Worm (Caenorhabditis elegans): ENCODE measurements around the gene K03H1.12.

Gene K03H1.12

ce11 chrIII:9912998-9913397, 28.4 kb upstream of the K03H1.12 start (continued):
- TF ChIP-seq ets-5 (GFP tag; IDR thresholded peaks at IDR 0.05) (no peak), lin-35 (GFP tag; optimal IDR thresholded peaks at IDR 0.05) (peak in 1 of 2 experiments; percentile 54), skn-1 (tag; optimal IDR thresholded peaks at IDR 0.05) (no peak), aha-1 (tag; optimal IDR thresholded peaks at IDR 0.05) (no peak), vab-15 (tag; optimal IDR thresholded peaks at IDR 0.05) (no peak)

ce11 chrIII:9913722-9914121, 27.7 kb upstream of the K03H1.12 start, which contains the start of gene cbp-3:
Gene cbp-3 (plus strand): TSS chrIII:9913993.
- TF ChIP-seq nhr-77 (tag; optimal IDR thresholded peaks at IDR 0.05) = no peak
- no peak for TF ChIP-seq skn-1 (tag; optimal IDR thresholded peaks at IDR 0.05)
- TF ChIP-seq F16B12.6 (tag; optimal IDR thresholded peaks at IDR 0.05) = no peak
- TF ChIP-seq lin-35 (GFP tag; optimal IDR thresholded peaks at IDR 0.05) = peak in 1 of 2 experiments; percentile 41
- TF ChIP-seq pqm-1 (tag; optimal IDR thresholded peaks at IDR 0.05) = peak; percentile 75
- TF ChIP-seq elt-2 (tag; optimal IDR thresholded peaks at IDR 0.05) = peak; percentile 28

ce11 chrIII:9920764-9921163, 20.7 kb upstream of the K03H1.12 start, which contains the start of gene F40F12.3:
Gene F40F12.3 (minus strand): TSS chrIII:9920864.
- TF ChIP-seq Y116A8C.19 (tag; optimal IDR thresholded peaks at IDR 0.05; ENCODE audit: borderline replicate concordance) (no peak), sptf-1 (tag; optimal IDR thresholded peaks at IDR 0.05) (no peak), hpl-2 (GFP tag; optimal IDR thresholded peaks at IDR 0.05) (no peak), nhr-47 (tag; optimal IDR thresholded peaks at IDR 0.05) (no peak), mdl-1 (tag; optimal IDR thresholded peaks at IDR 0.05) (no peak), lin-39 (tag; optimal IDR thresholded peaks at IDR 0.05) (no peak), ztf-11 (tag; optimal IDR thresholded peaks at IDR 0.05) (no peak), ceh-90 (tag; optimal IDR thresholded peaks at IDR 0.05) (no peak), irx-1 (tag; optimal IDR thresholded peaks at IDR 0.05) (no peak), fkh-4 (tag; optimal IDR thresholded peaks at IDR 0.05; ENCODE audit: borderline replicate concordance) (no peak)

- TF ChIP-seq swsn-7 (tag; optimal IDR thresholded peaks at IDR 0.05) (no peak), nhr-20 (tag; optimal IDR thresholded peaks at IDR 0.05) (no peak), pax-3 (tag; optimal IDR thresholded peaks at IDR 0.05) (no peak), mep-1 (tag; optimal IDR thresholded peaks at IDR 0.05) (no peak), efl-3 (GFP tag; optimal IDR thresholded peaks at IDR 0.05) (no peak), hpl-2 (GFP tag; optimal IDR thresholded peaks at IDR 0.05) (no peak), dpl-1 (GFP tag; optimal IDR thresholded peaks at IDR 0.05) (no peak), ces-1 (GFP tag; optimal IDR thresholded peaks at IDR 0.05) (no peak), unc-62 (GFP tag; optimal IDR thresholded peaks at IDR 0.05) (no peak), xbp-1 (tag; optimal IDR thresholded peaks at IDR 0.05) (no peak)
These were observed 19.1 kb upstream of the K03H1.12 start for ce11 chrIII:9922310-9922709.

- TF ChIP-seq hpl-2 (GFP tag; optimal IDR thresholded peaks at IDR 0.05) (no peak), lin-35 (GFP tag; optimal IDR thresholded peaks at IDR 0.05) (no peak), nhr-84 (tag; optimal IDR thresholded peaks at IDR 0.05) (no peak), mdl-1 (tag; optimal IDR thresholded peaks at IDR 0.05) (no peak), efl-3 (GFP tag; optimal IDR thresholded peaks at IDR 0.05) (no peak), egl-13 (tag; optimal IDR thresholded peaks at IDR 0.05) (no peak), C34B4.2 (tag; optimal IDR thresholded peaks at IDR 0.05) (no peak)
These were observed 18.6 kb upstream of the K03H1.12 start, which contains the start of gene cbp-2 for ce11 chrIII:9922874-9923273. Gene cbp-2 (plus strand): TSS chrIII:9923174.

ce11 chrIII:9926650-9927049, 14.8 kb upstream of the K03H1.12 start, which contains the start of gene ttr-3:
Gene ttr-3 (minus strand): TSS chrIII:9926750.
- TF ChIP-seq dpl-1 (GFP tag; optimal IDR thresholded peaks at IDR 0.05) (no peak), zip-4 (GFP tag; optimal IDR thresholded peaks at IDR 0.05) (no peak), nhr-77 (tag; optimal IDR thresholded peaks at IDR 0.05) (no peak), unc-98 (GFP tag; IDR thresholded peaks at IDR 0.05) (no peak), tlp-1 (tag; optimal IDR thresholded peaks at IDR 0.05) (no peak), efl-1 (optimal IDR thresholded peaks at IDR 0.05) (no peak), efl-1 (GFP tag; optimal IDR thresholded peaks at IDR 0.05 in 1 of 2) (no peak), C34B4.2 (tag; optimal IDR thresholded peaks at IDR 0.05) (no peak), skn-1 (tag; optimal IDR thresholded peaks at IDR 0.05) (no peak), hlh-17 (GFP tag; optimal IDR thresholded peaks at IDR 0.05; ENCODE audit: borderline replicate concordance) (no peak), lin-35 (GFP tag; optimal IDR thresholded peaks at IDR 0.05) (no peak), pag-3 (tag; optimal IDR thresholded peaks at IDR 0.05; ENCODE audit: borderline replicate concordance, insufficient read depth) (no peak)

Measured in whole organism, L1 larva.